Worm (Caenorhabditis elegans): ENCODE measurements around the gene scl-9.
A peak's percentile ranks its signal among the peaks of the same experiment; 100 is the strongest.

Gene scl-9

DNA sequence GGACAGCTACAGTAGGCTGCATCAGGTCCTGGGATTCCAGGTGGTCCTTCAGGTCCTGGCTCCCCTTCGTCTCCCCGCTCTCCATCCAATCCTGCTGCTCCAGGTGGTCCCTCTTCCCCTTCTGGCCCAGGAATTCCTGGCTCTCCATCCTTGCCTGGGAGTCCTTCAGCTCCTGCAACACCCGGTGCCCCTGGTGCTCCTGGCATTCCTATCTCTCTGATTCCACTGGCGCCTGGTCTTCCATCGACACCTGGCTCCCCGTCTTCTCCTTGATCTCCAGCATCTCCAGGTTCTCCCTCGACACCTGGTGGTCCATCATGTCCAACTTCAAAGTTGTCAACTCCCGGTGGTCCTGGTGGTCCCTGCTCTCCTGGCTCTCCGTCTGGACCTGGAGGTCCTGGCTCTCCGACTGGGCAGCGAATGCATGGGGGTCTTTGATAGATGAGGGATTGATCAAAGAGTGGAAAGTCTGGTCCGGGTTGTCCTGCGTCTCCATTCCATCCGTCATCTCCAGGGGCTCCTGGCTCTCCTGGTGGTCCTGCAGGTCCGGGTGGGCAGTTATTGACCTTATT lies 42.8 kb downstream of the scl-9 start:
- TF ChIP-seq C08G9.2 (tag; optimal IDR thresholded peaks at IDR 0.05) (peak; percentile 35), dve-1 (tag; optimal IDR thresholded peaks at IDR 0.05) (no peak), hlh-6 (tag; optimal IDR thresholded peaks at IDR 0.05) (peak; percentile 21)

ce11 chrIV:13090967-13091366 lies 44.0 kb downstream of the scl-9 start, which contains the start of gene col-132:
Gene col-132 (minus strand): TSS chrIV:13091067.
- no peak for TF ChIP-seq zip-5 (tag; optimal IDR thresholded peaks at IDR 0.05)
- TF ChIP-seq ceh-19 (GFP tag; optimal IDR thresholded peaks at IDR 0.05), result no peak
- TF ChIP-seq lin-11 (tag; optimal IDR thresholded peaks at IDR 0.05), result no peak
- no peak for TF ChIP-seq nfya-1 (tag; optimal IDR thresholded peaks at IDR 0.05)
- TF ChIP-seq odd-2 (tag; optimal IDR thresholded peaks at IDR 0.05), result no peak
- TF ChIP-seq gmeb-2 (tag; optimal IDR thresholded peaks at IDR 0.05), result no peak

- TF ChIP-seq lin-11 (tag; optimal IDR thresholded peaks at IDR 0.05) (no peak), hlh-8 (tag; optimal IDR thresholded peaks at IDR 0.05) (no peak), madf-2 (tag; optimal IDR thresholded peaks at IDR 0.05) (no peak), ceh-30 (tag; optimal IDR thresholded peaks at IDR 0.05) (no peak), unc-42 (tag; optimal IDR thresholded peaks at IDR 0.05) (peak; percentile 43), hlh-13 (GFP tag; optimal IDR thresholded peaks at IDR 0.05) (no peak), ahr-1 (tag; optimal IDR thresholded peaks at IDR 0.05) (no peak), K09A11.1 (tag; optimal IDR thresholded peaks at IDR 0.05; ENCODE audit: insufficient read depth) (no peak), nfya-1 (tag; optimal IDR thresholded peaks at IDR 0.05) (peak; percentile 61), ceh-24 (tag; optimal IDR thresholded peaks at IDR 0.05) (no peak), ceh-19 (GFP tag; optimal IDR thresholded peaks at IDR 0.05) (no peak), pros-1 (tag; optimal IDR thresholded peaks at IDR 0.05) (no peak), pqm-1 (tag; optimal IDR thresholded peaks at IDR 0.05) (no peak), T23F11.4 (GFP tag; optimal IDR thresholded peaks at IDR 0.05) (no peak), ceh-34 (tag; optimal IDR thresholded peaks at IDR 0.05) (no peak), ceh-2 (tag; optimal IDR thresholded peaks at IDR 0.05) (no peak), syd-9 (tag; optimal IDR thresholded peaks at IDR 0.05) (no peak), hlh-30 (tag; optimal IDR thresholded peaks at IDR 0.05; ENCODE audit: insufficient read depth) (no peak), pag-3 (tag; optimal IDR thresholded peaks at IDR 0.05; ENCODE audit: borderline replicate concordance) (no peak), ceh-48 (tag; optimal IDR thresholded peaks at IDR 0.05) (peak; percentile 65), pha-4 (tag; optimal IDR thresholded peaks at IDR 0.05) (no peak), C08G9.2 (tag; optimal IDR thresholded peaks at IDR 0.05) (no peak), fax-1 (tag; optimal IDR thresholded peaks at IDR 0.05) (peak; percentile 22), unc-3 (GFP tag; conservative IDR thresholded peaks at IDR 0.05) (no peak), unc-3 (tag; optimal IDR thresholded peaks at IDR 0.05) (no peak), ceh-18 (tag; optimal IDR thresholded peaks at IDR 0.05) (peak; percentile 1), rnt-1 (tag; optimal IDR thresholded peaks at IDR 0.05) (no peak), ceh-14 (tag; optimal IDR thresholded peaks at IDR 0.05) (no peak), ceh-31 (tag; optimal IDR thresholded peaks at IDR 0.05) (peak; percentile 33), ceh-22 (tag; optimal IDR thresholded peaks at IDR 0.05) (no peak), pat-9 (tag; optimal IDR thresholded peaks at IDR 0.05) (no peak), sox-4 (tag; optimal IDR thresholded peaks at IDR 0.05) (no peak)
Measured at ce11 chrIV:13093677-13094076, 46.7 kb downstream of the scl-9 start, which contains the start of the genes prcc-1 and C39E9.12. Gene prcc-1 (minus strand): TSS chrIV:13093795. Gene C39E9.12 (plus strand): TSS chrIV:13094007.

DNA sequence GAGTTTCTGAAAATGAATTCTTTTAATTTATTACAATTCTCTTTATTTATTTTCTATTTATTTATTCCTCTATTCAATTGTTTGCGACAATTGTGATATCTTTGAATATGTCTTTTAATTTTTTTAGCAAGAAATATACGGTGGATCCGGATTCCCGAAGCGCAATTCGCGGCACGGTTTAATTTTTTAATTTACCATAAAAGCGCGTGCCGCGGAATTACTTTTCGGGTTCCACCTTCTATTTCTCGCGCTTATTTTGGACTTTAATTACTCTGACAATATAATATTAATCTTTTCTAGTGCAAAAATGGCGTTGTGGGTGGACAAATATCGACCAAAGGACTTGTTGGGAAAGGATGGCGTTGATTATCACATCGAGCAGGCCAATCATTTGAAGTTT lies 48.5 kb downstream of the scl-9 start, which contains the start of gene rfc-3:
Gene rfc-3, plus strand, starts transcription at position 301 of the 400 bp plus-strand sequence.
- TF ChIP-seq ttx-3 (tag; optimal IDR thresholded peaks at IDR 0.05) (no peak), ceh-30 (tag; optimal IDR thresholded peaks at IDR 0.05) (no peak), hlh-30 (tag; optimal IDR thresholded peaks at IDR 0.05; ENCODE audit: insufficient read depth) (no peak), rnt-1 (tag; optimal IDR thresholded peaks at IDR 0.05) (no peak), ceh-2 (tag; optimal IDR thresholded peaks at IDR 0.05) (no peak), pax-1 (tag; optimal IDR thresholded peaks at IDR 0.05) (no peak), fkh-6 (tag; optimal IDR thresholded peaks at IDR 0.05) (no peak), madf-2 (tag; optimal IDR thresholded peaks at IDR 0.05) (no peak), ceh-18 (tag; optimal IDR thresholded peaks at IDR 0.05) (no peak), nfya-1 (tag; optimal IDR thresholded peaks at IDR 0.05) (no peak), K02D7.2 (tag; optimal IDR thresholded peaks at IDR 0.05) (no peak), ref-2 (tag; optimal IDR thresholded peaks at IDR 0.05) (no peak), gmeb-2 (tag; optimal IDR thresholded peaks at IDR 0.05) (no peak), nhr-232 (tag; optimal IDR thresholded peaks at IDR 0.05) (no peak), syd-9 (tag; optimal IDR thresholded peaks at IDR 0.05) (no peak), K09A11.1 (tag; optimal IDR thresholded peaks at IDR 0.05; ENCODE audit: insufficient read depth) (no peak), elt-4 (tag; optimal IDR thresholded peaks at IDR 0.05) (no peak), ceh-19 (GFP tag; optimal IDR thresholded peaks at IDR 0.05) (no peak), fax-1 (tag; optimal IDR thresholded peaks at IDR 0.05) (no peak), unc-86 (tag; optimal IDR thresholded peaks at IDR 0.05) (no peak)
